Worm (Caenorhabditis elegans): ENCODE data around the gene timm-17B.2.

ce11 chrIV:8347051-8347450 is 49.4 kb upstream of the timm-17B.2 start, which contains the start of the genes F17E9.18 and F17E9.15:
- TF ChIP-seq W03F9.2 (tag; optimal IDR thresholded peaks at IDR 0.05), result no peak
- no peak for TF ChIP-seq dao-5 (tag; optimal IDR thresholded peaks at IDR 0.05)

All from whole organism, L4/young adult.